Fruit fly (Drosophila melanogaster): ENCODE results near the gene Past1.
A peak's percentile ranks its signal among the peaks of the same experiment; 100 is the strongest.

Past1 gene

DNA sequence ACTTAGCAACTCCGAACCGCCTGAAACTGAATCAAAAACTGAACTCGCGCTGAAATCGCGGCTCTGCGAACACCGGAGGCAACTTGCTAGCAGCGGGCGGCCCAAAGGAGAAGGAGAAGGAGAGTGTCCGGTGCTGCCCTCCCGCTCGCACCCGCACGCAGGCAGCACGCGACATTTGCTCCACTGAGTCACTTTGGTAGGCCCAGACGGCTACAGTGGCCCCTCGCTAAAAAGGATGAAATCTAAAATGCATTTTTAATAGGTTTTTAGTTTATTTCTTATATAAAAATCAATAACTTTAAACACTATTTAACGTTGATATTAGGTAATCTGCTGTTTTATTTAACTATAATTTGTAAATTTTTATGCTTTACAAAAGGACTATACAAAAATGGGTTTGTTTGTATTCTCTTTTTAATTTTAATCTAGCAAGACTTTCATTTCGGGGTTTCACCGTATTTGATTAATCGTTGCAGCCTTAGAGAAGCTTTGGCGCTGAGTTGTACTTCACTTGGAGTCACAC, 25.3 kb downstream of the Past1 start, which contains the start of gene Men (continued):
- TF ChIP-seq CG17186 (GFP tag; optimal IDR thresholded peaks at IDR 0.05) (no peak), h (optimal IDR thresholded peaks at IDR 0.05) (no peak), CG15696 (tag; optimal IDR thresholded peaks at IDR 0.05) (peak; percentile 39), chinmo (GFP tag; IDR thresholded peaks at IDR 0.05; ENCODE audit: partially characterized antibody) (no peak), Hand (GFP tag; optimal IDR thresholded peaks at IDR 0.05) (no peak), en (GFP tag; optimal IDR thresholded peaks at IDR 0.05) (no peak), Hr39 (optimal IDR thresholded peaks at IDR 0.05) (no peak), CG10565 (GFP tag; optimal IDR thresholded peaks at IDR 0.05) (no peak), Fer3 (tag; optimal IDR thresholded peaks at IDR 0.05) (peak; percentile 52), disco-r (GFP tag; optimal IDR thresholded peaks at IDR 0.05) (no peak), Bdp1 (GFP tag; optimal IDR thresholded peaks at IDR 0.05) (no peak), unc-4 (GFP tag; IDR thresholded peaks at IDR 0.05; ENCODE audit: partially characterized antibody) (no peak), sqz (GFP tag; optimal IDR thresholded peaks at IDR 0.05) (peak; percentile 27), E2f2 (GFP tag; IDR thresholded peaks at IDR 0.05) (peak; percentile 50; the same call in 1 of the 2 replicates), CG18262 (tag; optimal IDR thresholded peaks at IDR 0.05) (peak; percentile 63), chm (GFP tag; IDR thresholded peaks at IDR 0.05) (0 out of 2 replicates have a peak, but pooled peaks have one; percentile 11), CG2116 (GFP tag; optimal IDR thresholded peaks at IDR 0.05) (no peak), eve (GFP tag; optimal IDR thresholded peaks at IDR 0.05) (peak in 1 of 2 experiments; percentile 32), GATAe (GFP tag; conservative IDR thresholded peaks at IDR 0.05) (no peak), CG11093 (GFP tag; IDR thresholded peaks at IDR 0.05) (peak; percentile 49; the same call in 1 of the 3 replicates), Max (GFP tag; optimal IDR thresholded peaks at IDR 0.05) (peak; percentile 21), Spps (tag; optimal IDR thresholded peaks at IDR 0.05) (no peak), H15 (GFP tag; IDR thresholded peaks at IDR 0.05) (no peak), wdn (GFP tag; IDR thresholded peaks at IDR 0.05) (no peak; the same call in 1 of the 2 replicates), Dbx (GFP tag; IDR thresholded peaks at IDR 0.05) (no peak), Kr (GFP tag; optimal IDR thresholded peaks at IDR 0.05) (no peak), Antp (GFP tag; optimal IDR thresholded peaks at IDR 0.05) (no peak), CG7372 (GFP tag; IDR thresholded peaks at IDR 0.05) (peak; percentile 59), CG15479 (GFP tag; optimal IDR thresholded peaks at IDR 0.05) (no peak), CG5180 (GFP tag; optimal IDR thresholded peaks at IDR 0.05) (peak; percentile 35), pum (GFP tag; optimal IDR thresholded peaks at IDR 0.05) (no peak), CG31388 (GFP tag; optimal IDR thresholded peaks at IDR 0.05) (no peak), sens-2 (GFP tag; IDR thresholded peaks at IDR 0.05) (no peak), sob (GFP tag; IDR thresholded peaks at IDR 0.05) (peak; percentile 60; the same call in 1 of the 2 replicates), YL-1 (GFP tag; optimal IDR thresholded peaks at IDR 0.05) (no peak), tll (GFP tag; optimal IDR thresholded peaks at IDR 0.05) (no peak), seq (GFP tag; IDR thresholded peaks at IDR 0.05) (peak; percentile 59), NfI (GFP tag; optimal IDR thresholded peaks at IDR 0.05) (peak; percentile 27), ranshi (GFP tag; IDR thresholded peaks at IDR 0.05) (peak; percentile 65), B-H1 (GFP tag; IDR thresholded peaks at IDR 0.05) (0 out of 3 replicates have a peak, but pooled peaks have one; percentile 22), trem (tag; optimal IDR thresholded peaks at IDR 0.05) (peak; percentile 11), CG10543 (GFP tag; optimal IDR thresholded peaks at IDR 0.05) (peak; percentile 31), CG10979 (tag; optimal IDR thresholded peaks at IDR 0.05) (peak; percentile 62), BtbVII (GFP tag; optimal IDR thresholded peaks at IDR 0.05) (peak; percentile 28), CG16815 (GFP tag; optimal IDR thresholded peaks at IDR 0.05) (no peak), CG2202 (tag; optimal IDR thresholded peaks at IDR 0.05) (peak; percentile 7), D (optimal IDR thresholded peaks at IDR 0.05) (no peak), D (GFP tag; optimal IDR thresholded peaks at IDR 0.05) (peak; percentile 34), CG12104 (GFP tag; optimal IDR thresholded peaks at IDR 0.05) (peak; percentile 48), eyg (GFP tag; optimal IDR thresholded peaks at IDR 0.05) (no peak), CG32772 (GFP tag; IDR thresholded peaks at IDR 0.05) (peak; percentile 27; the same call in 1 of the 2 replicates)

Measured in whole organism, embryonic.